Fruit fly (Drosophila melanogaster): ENCODE results near the gene CG13895.

- TF ChIP-seq net (GFP tag; optimal IDR thresholded peaks at IDR 0.05) (peak; percentile 32), CG11902 (GFP tag; optimal IDR thresholded peaks at IDR 0.05) (no peak), fd85E (GFP tag; optimal IDR thresholded peaks at IDR 0.05) (no peak), Eip78C (GFP tag) (peak; percentile 87)
These were observed 33.7 kb upstream of the CG13895 start for dm6 chr3L:741687-742086.
